Fruit fly (Drosophila melanogaster): ENCODE measurements around the gene PolI.

The PolI gene

DNA sequence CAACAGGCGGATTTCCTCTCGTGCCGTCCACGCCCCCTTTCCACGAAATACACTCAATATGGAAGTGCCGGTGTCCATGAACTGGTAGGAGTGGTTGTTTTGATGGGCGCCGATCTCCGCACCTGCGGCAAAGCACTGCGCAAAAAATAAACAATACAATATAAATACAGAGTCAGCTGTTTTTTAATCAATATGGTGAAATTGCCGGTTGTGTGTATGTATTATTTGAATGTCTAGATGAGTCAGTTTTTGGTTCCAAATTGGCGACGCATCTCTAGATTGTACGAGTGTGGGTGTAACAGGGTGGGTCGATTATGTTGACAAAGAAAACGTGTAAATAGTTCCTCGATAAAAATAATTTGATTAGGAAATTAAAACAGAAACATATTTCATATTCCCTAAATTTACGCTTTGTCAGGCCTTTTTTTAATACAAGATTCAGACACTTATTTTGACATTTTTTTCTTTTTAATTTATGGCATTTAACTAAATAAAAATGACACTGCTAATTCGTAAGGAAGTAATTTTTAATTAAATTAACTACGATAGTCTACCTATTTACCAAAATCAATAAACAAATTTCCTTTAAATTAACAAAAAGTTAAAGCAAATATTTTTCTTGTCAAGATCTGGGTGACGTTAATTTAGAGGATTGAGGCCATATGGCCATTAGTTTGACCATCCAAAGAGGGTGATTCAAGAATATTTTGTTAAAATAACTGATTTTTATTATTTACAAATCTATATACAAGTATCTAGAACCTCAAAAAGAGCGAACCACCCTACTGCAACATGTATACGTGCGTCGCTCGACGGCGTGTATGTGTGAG lies 6.4 kb downstream of the PolI start (continued):
- TF ChIP-seq Sox102F (GFP tag; optimal IDR thresholded peaks at IDR 0.05) (peak; percentile 88), ATbp (GFP tag; optimal IDR thresholded peaks at IDR 0.05) (peak; percentile 84), CG4424 (GFP tag; optimal IDR thresholded peaks at IDR 0.05) (peak; percentile 93), chm (GFP tag; IDR thresholded peaks at IDR 0.05) (peak; percentile 75), nmo (GFP tag; optimal IDR thresholded peaks at IDR 0.05) (peak; percentile 94), vfl (GFP tag; optimal IDR thresholded peaks at IDR 0.05) (peak; percentile 54), CG3163 (GFP tag; optimal IDR thresholded peaks at IDR 0.05) (peak; percentile 30), CG17328 (GFP tag; IDR thresholded peaks at IDR 0.05) (peak; percentile 73), CG10959 (GFP tag; IDR thresholded peaks at IDR 0.05) (peak; percentile 41; the same call in 1 of the 2 replicates), CG3726 (GFP tag; IDR thresholded peaks at IDR 0.05) (peak; percentile 62; the same call in 1 of the 3 replicates), CG30403 (GFP tag; optimal IDR thresholded peaks at IDR 0.05) (peak; percentile 95), Dp (GFP tag; optimal IDR thresholded peaks at IDR 0.05) (no peak), HLH3B (GFP tag; IDR thresholded peaks at IDR 0.05) (peak; percentile 37), fd64A (GFP tag; optimal IDR thresholded peaks at IDR 0.05) (peak; percentile 55), chinmo (GFP tag; IDR thresholded peaks at IDR 0.05; ENCODE audit: partially characterized antibody) (no peak), Dll (GFP tag; IDR thresholded peaks at IDR 0.05; ENCODE audit: partially characterized antibody) (no peak), ind (GFP tag; optimal IDR thresholded peaks at IDR 0.05) (peak; percentile 80), CoRest (tag; optimal IDR thresholded peaks at IDR 0.05) (peak; percentile 97), ac (GFP tag; optimal IDR thresholded peaks at IDR 0.05) (peak; percentile 50), CG15479 (GFP tag; optimal IDR thresholded peaks at IDR 0.05) (no peak), CG18619 (GFP tag; optimal IDR thresholded peaks at IDR 0.05) (peak; percentile 95), ro (GFP tag; IDR thresholded peaks at IDR 0.05) (no peak), CG8765 (GFP tag; IDR thresholded peaks at IDR 0.05) (peak; percentile 49; the same call in 1 of the 2 replicates), hbn (GFP tag; IDR thresholded peaks at IDR 0.05; ENCODE audit: partially characterized antibody) (no peak), Hr39 (optimal IDR thresholded peaks at IDR 0.05) (no peak), sqz (GFP tag; optimal IDR thresholded peaks at IDR 0.05) (peak; percentile 87), sd (tag; optimal IDR thresholded peaks at IDR 0.05) (peak; percentile 63), az2 (GFP tag; optimal IDR thresholded peaks at IDR 0.05) (peak; percentile 91), hkb (optimal IDR thresholded peaks at IDR 0.05) (no peak), hkb (GFP tag; IDR thresholded peaks at IDR 0.05) (peak; percentile 81), CG1529 (GFP tag; optimal IDR thresholded peaks at IDR 0.05) (peak; percentile 89), ash1 (GFP tag; optimal IDR thresholded peaks at IDR 0.05) (no peak), bbx (GFP tag; IDR thresholded peaks at IDR 0.05; ENCODE audit: partially characterized antibody) (no peak), CG31388 (GFP tag; optimal IDR thresholded peaks at IDR 0.05) (no peak), kni (GFP tag; optimal IDR thresholded peaks at IDR 0.05) (peak; percentile 83), Kr (GFP tag; optimal IDR thresholded peaks at IDR 0.05) (no peak), nom (GFP tag; optimal IDR thresholded peaks at IDR 0.05) (peak; percentile 79), zfh2 (GFP tag; optimal IDR thresholded peaks at IDR 0.05) (peak; percentile 68), Spps (tag; optimal IDR thresholded peaks at IDR 0.05) (peak; percentile 64), B-H2 (GFP tag; optimal IDR thresholded peaks at IDR 0.05) (peak; percentile 89), Ssrp (tag; optimal IDR thresholded peaks at IDR 0.05) (peak; percentile 87), CG32772 (GFP tag; IDR thresholded peaks at IDR 0.05) (0 out of 2 replicates have a peak, but pooled peaks have one; percentile 39), ato (GFP tag; IDR thresholded peaks at IDR 0.05; ENCODE audit: partially characterized antibody) (no peak), Med (GFP tag) (peak; percentile 88), CG15514 (GFP tag; optimal IDR thresholded peaks at IDR 0.05) (peak; percentile 98), Drgx (GFP tag; IDR thresholded peaks at IDR 0.05) (peak; percentile 73), Aef1 (GFP tag; IDR thresholded peaks at IDR 0.05) (peak; percentile 59; the same call in 2 of the 3 replicates), sens (GFP tag) (peak; percentile 98), CG4730 (GFP tag; IDR thresholded peaks at IDR 0.05) (peak; percentile 32; the same call in 1 of the 2 replicates)
